Fruit fly (Drosophila melanogaster) whole organism, embryonic: ENCODE data around the gene Dus1.
A peak's percentile ranks its signal among the peaks of the same experiment; 100 is the strongest.

Source experiments
- B-H2 ChIP-seq: fragments of 200-800 bp; sonication (Bioruptor generic); optimal IDR thresholded peaks from 2 replicates; lab custom pipeline; 2018; ENCODE audit warnings: missing biosample characterization, mild to moderate bottlenecking, missing genetic modification characterization
- CG12391 ChIP-seq: fragments of 200-800 bp; sonication (Bioruptor generic); optimal IDR thresholded peaks from 3 replicates; lab custom pipeline; 2018; ENCODE audit warnings: missing biosample characterization, mild to moderate bottlenecking, missing genetic modification characterization, moderate library complexity
- CG13123 ChIP-seq: fragments of 200-800 bp; sonication (Bioruptor generic); optimal IDR thresholded peaks from 2 replicates; lab custom pipeline; 2016; ENCODE audit warnings: missing biosample characterization, missing genetic modification characterization
- CG13894 ChIP-seq: fragments of 200-800 bp; sonication (Bioruptor generic); optimal IDR thresholded peaks from 3 replicates; lab custom pipeline; 2018; ENCODE audit warnings: missing biosample characterization, mild to moderate bottlenecking, missing genetic modification characterization, moderate library complexity
- CG14860 ChIP-seq: fragments of 200-800 bp; sonication (Bioruptor generic); IDR thresholded peaks from 3 replicates; pipeline ENCODE4 v1.3.6; 2022; ENCODE audit warnings: missing biosample characterization, missing genetic modification characterization; ENCODE audit not compliant: partially characterized antibody
- CG18262 ChIP-seq: fragments of 200-800 bp; optimal IDR thresholded peaks from 3 replicates; lab custom pipeline; 2019; ENCODE audit warnings: missing biosample characterization, mild to moderate bottlenecking, missing genetic modification characterization, moderate library complexity
- CG2202 ChIP-seq: fragments of 200-800 bp; sonication (Bioruptor generic); optimal IDR thresholded peaks from 2 replicates; lab custom pipeline; 2018; ENCODE audit warnings: missing biosample characterization, mild to moderate bottlenecking, missing genetic modification characterization
- CG2712 ChIP-seq: fragments of 200-800 bp; optimal IDR thresholded peaks from 3 replicates; lab custom pipeline; 2019; ENCODE audit warnings: missing biosample characterization, mild to moderate bottlenecking, missing genetic modification characterization, moderate library complexity
- CG31441 ChIP-seq: fragments of 200-800 bp; sonication (Bioruptor generic); IDR thresholded peaks from 2 replicates; pipeline ENCODE4 v1.3.6; 2022; ENCODE audit warnings: missing biosample characterization, missing genetic modification characterization
- CG3995 ChIP-seq: fragments of 200-800 bp; sonication (Bioruptor generic); optimal IDR thresholded peaks from 3 replicates; lab custom pipeline; 2016; ENCODE audit warnings: missing biosample characterization, missing genetic modification characterization
- CG4730 ChIP-seq: fragments of 200-800 bp; sonication (Bioruptor generic); IDR thresholded peaks from 2 replicates; pipeline ENCODE4 v1.3.6; 2022; ENCODE audit warnings: missing biosample characterization, missing genetic modification characterization
- CG7963 ChIP-seq: fragments of 200-800 bp; sonication (Bioruptor generic); IDR thresholded peaks from 3 replicates; pipeline ENCODE4 v1.3.6; 2022; ENCODE audit warnings: missing biosample characterization, missing genetic modification characterization; ENCODE audit not compliant: partially characterized antibody
- CG8281 ChIP-seq: fragments of 200-800 bp; sonication (Bioruptor generic); optimal IDR thresholded peaks from 2 replicates; lab custom pipeline; 2018; ENCODE audit warnings: missing biosample characterization, mild to moderate bottlenecking, missing genetic modification characterization, moderate library complexity
- CG8478 ChIP-seq: fragments of >200 bp; optimal IDR thresholded peaks from 2 replicates; lab custom pipeline; 2018
- Dref ChIP-seq: fragments of 200-800 bp; sonication (Bioruptor generic); IDR thresholded peaks from 2 replicates; pipeline ENCODE4 v1.3.6; 2022; ENCODE audit warnings: missing biosample characterization, missing genetic modification characterization
- HLH54F ChIP-seq: fragments of 200-800 bp; sonication (Bioruptor generic); optimal IDR thresholded peaks from 3 replicates; lab custom pipeline; 2016; ENCODE audit warnings: missing biosample characterization, missing genetic modification characterization
- HLHmδ ChIP-seq: fragments of 200-800 bp; sonication (Bioruptor generic); optimal IDR thresholded peaks from 2 replicates; lab custom pipeline; 2018; ENCODE audit warnings: missing biosample characterization, mild to moderate bottlenecking, missing genetic modification characterization, moderate library complexity
- HmgZ ChIP-seq: fragments of 200-800 bp; sonication (Bioruptor generic); optimal IDR thresholded peaks from 2 replicates; lab custom pipeline; 2018; ENCODE audit warnings: missing biosample characterization, mild to moderate bottlenecking, missing genetic modification characterization
- Hr51 ChIP-seq, 2 experiments: fragments of 200-800 bp; sonication (Bioruptor generic); optimal IDR thresholded peaks; 2 replicates in 1 of 2; 3 replicates in 1 of 2; lab custom pipeline; 2016 to 2018; ENCODE audit warnings: missing biosample characterization in 2 of 2, missing genetic modification characterization in 2 of 2, mild to moderate bottlenecking in 1 of 2, moderate library complexity in 1 of 2
- Hsf ChIP-seq: fragments of 200-800 bp; sonication (Bioruptor generic); optimal IDR thresholded peaks from 3 replicates; lab custom pipeline; 2016; ENCODE audit warnings: missing biosample characterization, missing genetic modification characterization
- Lhr ChIP-seq: fragments of 200-800 bp; sonication (Bioruptor generic); optimal IDR thresholded peaks from 3 replicates; lab custom pipeline; 2017; ENCODE audit warnings: mild to moderate bottlenecking, missing biosample characterization, missing genetic modification reagents, missing genetic modification characterization
- Max ChIP-seq: fragments of 200-800 bp; sonication (Bioruptor generic); optimal IDR thresholded peaks from 2 replicates; lab custom pipeline; 2016; ENCODE audit warnings: missing biosample characterization, mild to moderate bottlenecking, missing genetic modification characterization
- Oaz ChIP-seq: fragments of 200-800 bp; sonication (Bioruptor generic); IDR thresholded peaks from 2 replicates; pipeline ENCODE4 v1.3.6; 2022; ENCODE audit warnings: missing biosample characterization, missing genetic modification characterization
- Pdp1 ChIP-seq, 2 experiments: fragments of 200-800 bp; sonication (Bioruptor generic); optimal IDR thresholded peaks; 3 replicates each; lab custom pipeline; 2016; ENCODE audit warnings: missing biosample characterization in 2 of 2, missing genetic modification characterization in 2 of 2, mild to moderate bottlenecking in 1 of 2, moderate library complexity in 1 of 2
- Sox100B ChIP-seq: fragments of 200-800 bp; sonication (Bioruptor generic); optimal IDR thresholded peaks from 3 replicates; lab custom pipeline; 2018; ENCODE audit warnings: missing biosample characterization, mild to moderate bottlenecking, missing genetic modification characterization
- YL-1 ChIP-seq: fragments of 200-800 bp; sonication (Bioruptor generic); optimal IDR thresholded peaks from 3 replicates; lab custom pipeline; 2017; ENCODE audit warnings: missing biosample characterization, mild to moderate bottlenecking, missing genetic modification characterization
- abd-A ChIP-seq: fragments of 200-800 bp; sonication (Bioruptor generic); optimal IDR thresholded peaks from 3 replicates; lab custom pipeline; 2019; ENCODE audit warnings: missing biosample characterization, mild to moderate bottlenecking, missing genetic modification characterization, moderate library complexity
- dimm ChIP-seq: fragments of 200-800 bp; sonication (Bioruptor generic); IDR thresholded peaks from 2 replicates; pipeline ENCODE4 v1.3.6; 2022; ENCODE audit warnings: missing biosample characterization, missing genetic modification characterization
- dmrt11E ChIP-seq: fragments of 200-800 bp; sonication (Bioruptor generic); optimal IDR thresholded peaks from 3 replicates; lab custom pipeline; 2018; ENCODE audit warnings: missing biosample characterization, mild to moderate bottlenecking, missing genetic modification characterization, moderate library complexity
- exex ChIP-seq: fragments of 200-800 bp; sonication (Bioruptor generic); optimal IDR thresholded peaks from 4 replicates; lab custom pipeline; 2018; ENCODE audit warnings: missing biosample characterization, mild to moderate bottlenecking, missing genetic modification characterization, moderate library complexity
- kah ChIP-seq: fragments of 200-800 bp; sonication (Bioruptor generic); optimal IDR thresholded peaks from 2 replicates; lab custom pipeline; 2018; ENCODE audit warnings: missing biosample characterization, mild to moderate bottlenecking, missing genetic modification characterization
- kay ChIP-seq: fragments of 200-800 bp; sonication (Bioruptor generic); optimal IDR thresholded peaks from 2 replicates; lab custom pipeline; 2016; ENCODE audit warnings: missing biosample characterization, missing genetic modification characterization
- kni ChIP-seq: fragments of 200-800 bp; sonication (Bioruptor generic); optimal IDR thresholded peaks from 3 replicates; lab custom pipeline; 2017; ENCODE audit warnings: mild to moderate bottlenecking, missing biosample characterization, missing genetic modification reagents, missing genetic modification characterization
- luna ChIP-seq: fragments of 200-800 bp; sonication (Bioruptor generic); optimal IDR thresholded peaks from 2 replicates; lab custom pipeline; 2016; ENCODE audit warnings: missing biosample characterization, missing genetic modification characterization
- mirr ChIP-seq: fragments of 200-800 bp; sonication (Bioruptor generic); optimal IDR thresholded peaks from 3 replicates; lab custom pipeline; 2018; ENCODE audit warnings: missing biosample characterization, mild to moderate bottlenecking, missing genetic modification characterization
- nmo ChIP-seq: fragments of 200-800 bp; sonication (Bioruptor generic); optimal IDR thresholded peaks from 2 replicates; lab custom pipeline; 2018; ENCODE audit warnings: missing biosample characterization, mild to moderate bottlenecking, missing genetic modification characterization, moderate library complexity
- otp ChIP-seq: fragments of 200-800 bp; sonication (Bioruptor generic); IDR thresholded peaks from 3 replicates; pipeline ENCODE4, ENCODE4 v1.3.6; 2022; ENCODE audit warnings: missing biosample characterization, missing genetic modification characterization
- peb ChIP-seq: fragments of 200-800 bp; sonication (Bioruptor generic); IDR thresholded peaks from 2 replicates; pipeline ENCODE4 v1.3.6; 2022; ENCODE audit warnings: missing biosample characterization, missing genetic modification characterization
- pho ChIP-seq: fragments of 200-800 bp; sonication (Bioruptor generic); optimal IDR thresholded peaks from 2 replicates; lab custom pipeline; 2016; ENCODE audit warnings: missing biosample characterization, missing genetic modification characterization
- prd ChIP-seq, 3 experiments: fragments of >200 bp in 2 of 3; fragments of 200-800 bp in 1 of 3; sonication (Bioruptor generic) in 1 of 3; optimal IDR thresholded peaks in 2 of 3; IDR thresholded peaks in 1 of 3; 2 replicates in 2 of 3; 3 replicates in 1 of 3; pipeline versions ENCODE4 v1.3.6 to Lab custom; 2017 to 2022; ENCODE audit warnings: missing biosample characterization in 1 of 3, missing genetic modification characterization in 1 of 3
- scrt ChIP-seq: fragments of 200-800 bp; sonication (Bioruptor generic); optimal IDR thresholded peaks from 2 replicates; lab custom pipeline; 2018; ENCODE audit warnings: missing biosample characterization, mild to moderate bottlenecking, missing genetic modification characterization, moderate library complexity
- slou ChIP-seq: fragments of 200-800 bp; sonication (Bioruptor generic); optimal IDR thresholded peaks from 3 replicates; lab custom pipeline; 2016; ENCODE audit warnings: missing biosample characterization, missing genetic modification characterization
- sna ChIP-seq: fragments of 200-800 bp; sonication (Bioruptor generic); IDR thresholded peaks from 2 replicates; pipeline ENCODE4 v1.3.6; 2022; ENCODE audit warnings: missing biosample characterization, missing genetic modification characterization; ENCODE audit not compliant: partially characterized antibody
- stc ChIP-seq: fragments of 200-800 bp; sonication (Bioruptor generic); IDR thresholded peaks from 2 replicates; pipeline ENCODE4 v1.3.6; 2022; ENCODE audit warnings: missing biosample characterization, missing genetic modification characterization
- ttk ChIP-seq: fragments of 200-800 bp; sonication (Bioruptor generic); IDR thresholded peaks from 2 replicates; pipeline ENCODE4 v2.1.2; 2022; ENCODE audit warnings: missing biosample characterization, missing genetic modification characterization
- tup ChIP-seq: fragments of 200-800 bp; sonication (Bioruptor generic); optimal IDR thresholded peaks from 2 replicates; lab custom pipeline; 2016; ENCODE audit warnings: missing biosample characterization, mild to moderate bottlenecking, missing genetic modification characterization, moderate library complexity
- vnd ChIP-seq: fragments of 200-800 bp; sonication (Bioruptor generic); IDR thresholded peaks from 3 replicates; pipeline ENCODE4 v1.3.6; 2022; ENCODE audit warnings: missing biosample characterization, missing genetic modification characterization; ENCODE audit not compliant: partially characterized antibody
- wek ChIP-seq: fragments of 200-800 bp; sonication (Bioruptor generic); optimal IDR thresholded peaks from 3 replicates; lab custom pipeline; 2018; ENCODE audit warnings: missing biosample characterization, mild to moderate bottlenecking, missing genetic modification characterization, moderate library complexity

The Dus1 gene

DNA sequence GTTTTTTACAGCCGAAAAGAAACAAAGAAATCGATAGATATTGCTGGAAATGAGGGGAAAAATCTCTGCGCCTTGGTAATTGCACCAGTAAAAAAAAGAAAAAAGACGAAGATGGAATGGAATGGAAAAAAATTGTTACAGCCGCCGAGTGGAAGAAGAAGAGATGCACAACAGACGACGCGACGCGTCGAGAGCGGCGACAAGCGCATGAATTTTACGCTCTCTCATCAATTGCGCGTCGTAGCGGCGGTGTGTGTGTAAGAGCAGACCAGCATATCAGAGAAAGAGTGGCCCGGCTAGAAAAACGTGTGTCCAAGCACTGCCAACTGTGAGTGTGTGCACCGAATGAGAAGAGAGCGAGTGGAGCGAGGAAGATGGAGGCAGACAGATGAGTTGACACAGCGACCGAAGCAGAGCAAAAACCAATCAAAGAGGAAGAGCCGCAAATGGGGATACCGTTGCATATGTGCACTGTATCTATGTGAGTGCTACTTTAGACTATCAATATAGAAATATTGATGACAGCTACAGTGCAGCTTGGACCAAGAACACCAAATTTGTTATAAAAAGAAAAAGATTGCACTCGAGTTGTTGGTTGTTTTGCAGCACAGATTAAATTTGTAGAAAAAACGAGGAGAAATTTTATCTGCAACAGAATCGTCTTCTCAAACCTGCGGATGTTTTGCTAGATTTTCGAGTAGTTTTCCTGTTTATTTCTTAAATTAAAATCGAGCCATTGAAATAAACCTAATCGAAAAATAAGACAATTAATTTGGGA is 22.3 kb downstream of the Dus1 start:
- TF ChIP-seq CG18262 (peak; percentile 31), Hsf (no peak), ttk (no peak), HmgZ (tag; lab: Kevin White, UChicago) (no peak), HLH54F (no peak), mirr (GFP tag; lab: Kevin White, UChicago) (no peak), Sox100B (GFP tag; lab: Kevin White, UChicago) (no peak), Oaz (GFP tag; lab: Robert Waterston, UW) (no peak), wek (no peak), CG13123 (GFP tag; lab: Kevin White, UChicago) (no peak), stc (GFP tag; lab: Robert Waterston, UW) (no peak), pho (no peak), kni (GFP tag; lab: Kevin White, UChicago) (peak; percentile 94), abd-A (tag; lab: Kevin White, UChicago) (peak; percentile 67), slou (GFP tag; lab: Kevin White, UChicago) (no peak), otp (no peak), CG3995 (no peak), exex (no peak), B-H2 (GFP tag; lab: Kevin White, UChicago) (no peak), CG14860 (GFP tag; lab: Robert Waterston, UW) (no peak), CG2202 (tag; lab: Kevin White, UChicago) (no peak), Hr51 (GFP tag; optimal IDR thresholded peaks at IDR 0.05; lab: Kevin White, UChicago) (no peak), CG8281 (tag; lab: Kevin White, UChicago) (peak; percentile 93), kah (peak; percentile 7), CG31441 (GFP tag; lab: Robert Waterston, UW) (peak; percentile 25; the same call in 1 of the 2 replicates), YL-1 (GFP tag; lab: Kevin White, UChicago) (peak; percentile 13), scrt (GFP tag; lab: Kevin White, UChicago) (peak; percentile 39), Pdp1 (GFP tag; optimal IDR thresholded peaks at IDR 0.05; lab: Kevin White, UChicago) (peak in 1 of 2 experiments; percentile 42), Dref (no peak), prd (optimal IDR thresholded peaks at IDR 0.05; lab: Kevin White, UChicago) (no peak), prd (GFP tag; IDR thresholded peaks at IDR 0.05; lab: Robert Waterston, UW) (no peak), Lhr (GFP tag; lab: Kevin White, UChicago) (no peak), nmo (GFP tag; lab: Kevin White, UChicago) (peak; percentile 6), vnd (GFP tag; lab: Robert Waterston, UW) (no peak), sna (peak; percentile 60; the same call in 1 of the 2 replicates), CG4730 (GFP tag; lab: Robert Waterston, UW) (no peak), CG2712 (peak; percentile 8), dimm (GFP tag; lab: Robert Waterston, UW) (no peak), peb (GFP tag; lab: Robert Waterston, UW) (no peak), CG12391 (peak; percentile 6), dmrt11E (tag; lab: Kevin White, UChicago) (peak; percentile 5), CG8478 (peak; percentile 20), kay (GFP tag; lab: Kevin White, UChicago) (no peak), luna (no peak), HLHmδ (peak; percentile 58), Max (no peak), CG7963 (GFP tag; lab: Robert Waterston, UW) (no peak), CG13894 (tag; lab: Kevin White, UChicago) (no peak), tup (GFP tag; lab: Kevin White, UChicago) (no peak)
